Fruit fly (Drosophila melanogaster) whole organism, embryonic: ENCODE measurements around the gene CG13031.

Source experiments
- Blimp-1 ChIP-seq: fragments of 200-800 bp; sonication (Bioruptor generic); optimal IDR thresholded peaks from 3 replicates; lab custom pipeline; 2018; ENCODE audit warnings: missing biosample characterization, missing genetic modification characterization, mild to moderate bottlenecking, moderate library complexity, missing genetic modification reagents
- CG10366 ChIP-seq: fragments of 200-800 bp; sonication (Bioruptor generic); IDR thresholded peaks from 2 replicates; pipeline ENCODE4 v1.3.6; 2022; ENCODE audit warnings: missing biosample characterization, missing genetic modification characterization
- CG11456 ChIP-seq: fragments of 200-800 bp; sonication (Bioruptor generic); IDR thresholded peaks from 3 replicates; pipeline ENCODE4 v1.3.6; 2022; ENCODE audit warnings: missing biosample characterization, missing genetic modification characterization
- CG11696 ChIP-seq: fragments of 200-800 bp; sonication (Bioruptor generic); IDR thresholded peaks from 2 replicates; pipeline ENCODE4 v1.3.6; 2022; ENCODE audit warnings: missing biosample characterization, missing genetic modification characterization
- CG12219 ChIP-seq: fragments of 200-800 bp; sonication (Bioruptor generic); optimal IDR thresholded peaks from 3 replicates; lab custom pipeline; 2018; ENCODE audit warnings: missing biosample characterization, mild to moderate bottlenecking, missing genetic modification characterization
- CG13287 ChIP-seq: fragments of 200-800 bp; sonication (Bioruptor generic); IDR thresholded peaks from 2 replicates; pipeline ENCODE4 v1.3.6; 2022; ENCODE audit warnings: missing biosample characterization, missing genetic modification characterization; ENCODE audit not compliant: partially characterized antibody
- CG13424 ChIP-seq: fragments of 200-800 bp; sonication (Bioruptor generic); optimal IDR thresholded peaks from 2 replicates; lab custom pipeline; 2019; ENCODE audit warnings: missing biosample characterization, mild to moderate bottlenecking, missing genetic modification characterization, moderate library complexity
- CG14050 ChIP-seq: fragments of 200-800 bp; sonication (Bioruptor generic); IDR thresholded peaks from 3 replicates; pipeline ENCODE4 v1.3.6; 2022; ENCODE audit warnings: missing biosample characterization, missing genetic modification characterization
- CG1602 ChIP-seq: fragments of 200-800 bp; sonication (Bioruptor generic); optimal IDR thresholded peaks from 3 replicates; lab custom pipeline; 2016; ENCODE audit warnings: missing biosample characterization, missing genetic modification characterization
- CG16863 ChIP-seq: fragments of 200-800 bp; sonication (Bioruptor generic); optimal IDR thresholded peaks from 3 replicates; lab custom pipeline; 2016; ENCODE audit warnings: missing biosample characterization, missing genetic modification characterization
- CG17612 ChIP-seq: fragments of 200-800 bp; sonication (Bioruptor generic); IDR thresholded peaks from 2 replicates; pipeline ENCODE4 v1.3.6; 2022; ENCODE audit warnings: missing biosample characterization, missing genetic modification characterization
- CG17802 ChIP-seq: fragments of 200-800 bp; sonication (Bioruptor generic); optimal IDR thresholded peaks from 2 replicates; lab custom pipeline; 2018; ENCODE audit warnings: missing biosample characterization, mild to moderate bottlenecking, missing genetic modification characterization, moderate library complexity
- CG3163 ChIP-seq: fragments of 200-800 bp; sonication (Bioruptor generic); optimal IDR thresholded peaks from 3 replicates; lab custom pipeline; 2016; ENCODE audit warnings: missing biosample characterization, missing genetic modification characterization
- CG3995 ChIP-seq: fragments of 200-800 bp; sonication (Bioruptor generic); optimal IDR thresholded peaks from 3 replicates; lab custom pipeline; 2016; ENCODE audit warnings: missing biosample characterization, missing genetic modification characterization
- CG4617 ChIP-seq: fragments of 200-800 bp; sonication (Bioruptor generic); optimal IDR thresholded peaks from 3 replicates; lab custom pipeline; 2016; ENCODE audit warnings: missing biosample characterization, missing genetic modification characterization, borderline replicate concordance
- CG4820 ChIP-seq: fragments of 200-800 bp; sonication (Bioruptor generic); optimal IDR thresholded peaks from 3 replicates; lab custom pipeline; 2016; ENCODE audit warnings: missing biosample characterization, missing genetic modification characterization
- CG6813 ChIP-seq: fragments of 200-800 bp; sonication (Bioruptor generic); optimal IDR thresholded peaks from 2 replicates; lab custom pipeline; 2017; ENCODE audit warnings: missing biosample characterization, missing genetic modification characterization, mild to moderate bottlenecking, moderate library complexity, missing genetic modification reagents
- Chrac-16 ChIP-seq: fragments of 200-800 bp; sonication (Bioruptor generic); optimal IDR thresholded peaks from 3 replicates; lab custom pipeline; 2016; ENCODE audit warnings: missing biosample characterization, missing genetic modification characterization
- Doc3 ChIP-seq: fragments of 200-800 bp; sonication (Bioruptor generic); IDR thresholded peaks from 3 replicates; pipeline ENCODE4 v1.3.6; 2022; ENCODE audit warnings: missing biosample characterization, missing genetic modification characterization; ENCODE audit not compliant: partially characterized antibody
- HLH4C ChIP-seq: fragments of 200-800 bp; sonication (Bioruptor generic); IDR thresholded peaks from 3 replicates; pipeline ENCODE4 v1.3.6; 2022; ENCODE audit warnings: missing biosample characterization, missing genetic modification characterization; ENCODE audit not compliant: partially characterized antibody
- Hr51 ChIP-seq, 2 experiments: fragments of 200-800 bp; sonication (Bioruptor generic); optimal IDR thresholded peaks; 2 replicates in 1 of 2; 3 replicates in 1 of 2; lab custom pipeline; 2016 to 2018; ENCODE audit warnings: missing biosample characterization in 2 of 2, missing genetic modification characterization in 2 of 2, mild to moderate bottlenecking in 1 of 2, moderate library complexity in 1 of 2
- MESR4 ChIP-seq: fragments of 200-800 bp; sonication (Bioruptor generic); optimal IDR thresholded peaks from 2 replicates; lab custom pipeline; 2018; ENCODE audit warnings: missing biosample characterization, mild to moderate bottlenecking, missing genetic modification characterization, moderate library complexity
- NK7.1 ChIP-seq: fragments of 200-800 bp; sonication (Bioruptor generic); optimal IDR thresholded peaks from 3 replicates; lab custom pipeline; 2016; ENCODE audit warnings: missing biosample characterization, missing genetic modification characterization
- Neu2 ChIP-seq: fragments of 200-800 bp; sonication (Bioruptor generic); optimal IDR thresholded peaks from 3 replicates; lab custom pipeline; 2016; ENCODE audit warnings: missing biosample characterization, missing genetic modification characterization, borderline replicate concordance
- Ptx1 ChIP-seq: fragments of 200-800 bp; sonication (Bioruptor generic); IDR thresholded peaks from 2 replicates; pipeline ENCODE4 v1.3.6; 2022; ENCODE audit warnings: missing biosample characterization, missing genetic modification characterization
- Ravus ChIP-seq: fragments of 200-800 bp; sonication (Bioruptor generic); IDR thresholded peaks from 2 replicates; pipeline ENCODE4 v1.3.6; 2022; ENCODE audit warnings: missing biosample characterization, missing genetic modification characterization
- Six4 ChIP-seq: fragments of 200-800 bp; sonication (Bioruptor generic); optimal IDR thresholded peaks from 2 replicates; lab custom pipeline; 2016; ENCODE audit warnings: missing biosample characterization, missing genetic modification characterization
- aop ChIP-seq: fragments of 200-800 bp; sonication (Bioruptor generic); IDR thresholded peaks from 2 replicates; pipeline ENCODE4 v1.3.6; 2022; ENCODE audit warnings: missing biosample characterization, missing genetic modification characterization
- bcd ChIP-seq: fragments of 200-800 bp; sonication (Bioruptor generic); optimal IDR thresholded peaks from 2 replicates; lab custom pipeline; 2017; ENCODE audit warnings: missing biosample characterization, mild to moderate bottlenecking, missing genetic modification characterization
- bowl ChIP-seq: fragments of 200-800 bp; sonication (Bioruptor generic); IDR thresholded peaks from 2 replicates; pipeline ENCODE4 v1.3.6; 2022; ENCODE audit warnings: missing biosample characterization, missing genetic modification characterization
- bsh ChIP-seq, 2 experiments: fragments of 200-800 bp; sonication (Bioruptor generic); optimal IDR thresholded peaks; 2 replicates each; lab custom pipeline; 2017 to 2018; ENCODE audit warnings: mild to moderate bottlenecking in 2 of 2, missing biosample characterization in 2 of 2, missing genetic modification characterization in 2 of 2, moderate library complexity in 1 of 2
- fd96Cb ChIP-seq: fragments of 200-800 bp; sonication (Bioruptor generic); optimal IDR thresholded peaks from 2 replicates; lab custom pipeline; 2018; ENCODE audit warnings: missing biosample characterization, mild to moderate bottlenecking, missing genetic modification characterization, moderate library complexity
- gcm2 ChIP-seq: fragments of 200-800 bp; sonication (Bioruptor generic); optimal IDR thresholded peaks from 2 replicates; lab custom pipeline; 2016; ENCODE audit warnings: missing biosample characterization, missing genetic modification characterization
- grau ChIP-seq: fragments of 200-800 bp; optimal IDR thresholded peaks from 3 replicates; lab custom pipeline; 2019; ENCODE audit warnings: missing biosample characterization, mild to moderate bottlenecking, missing genetic modification characterization, moderate library complexity
- grn ChIP-seq: fragments of 200-800 bp; sonication (Bioruptor generic); optimal IDR thresholded peaks from 3 replicates; lab custom pipeline; 2017; ENCODE audit warnings: missing biosample characterization, missing genetic modification characterization
- her ChIP-seq: fragments of 200-800 bp; sonication (Bioruptor generic); optimal IDR thresholded peaks from 2 replicates; lab custom pipeline; 2016; ENCODE audit warnings: missing biosample characterization, missing genetic modification characterization
- knrl ChIP-seq: fragments of 200-800 bp; sonication (Bioruptor generic); IDR thresholded peaks from 3 replicates; pipeline ENCODE4 v1.3.6; 2022; ENCODE audit warnings: missing biosample characterization, missing genetic modification characterization; ENCODE audit not compliant: partially characterized antibody
- pb ChIP-seq: fragments of 200-800 bp; sonication (Bioruptor generic); optimal IDR thresholded peaks from 3 replicates; lab custom pipeline; 2016; ENCODE audit warnings: missing biosample characterization, missing genetic modification characterization
- peb ChIP-seq: fragments of 200-800 bp; sonication (Bioruptor generic); IDR thresholded peaks from 2 replicates; pipeline ENCODE4 v1.3.6; 2022; ENCODE audit warnings: missing biosample characterization, missing genetic modification characterization
- phol ChIP-seq: fragments of 200-800 bp; sonication (Bioruptor generic); optimal IDR thresholded peaks from 3 replicates; lab custom pipeline; 2018; ENCODE audit warnings: missing biosample characterization, mild to moderate bottlenecking, missing genetic modification characterization, moderate library complexity
- pnt ChIP-seq: fragments of 200-800 bp; sonication (Bioruptor generic); optimal IDR thresholded peaks from 3 replicates; lab custom pipeline; 2016; ENCODE audit warnings: missing biosample characterization, missing genetic modification characterization
- pros ChIP-seq: fragments of 200-800 bp; sonication (Bioruptor generic); optimal IDR thresholded peaks from 3 replicates; lab custom pipeline; 2019; ENCODE audit warnings: missing biosample characterization, mild to moderate bottlenecking, missing genetic modification characterization, moderate library complexity
- slbo ChIP-seq: fragments of 200-800 bp; sonication (Bioruptor generic); IDR thresholded peaks from 2 replicates; pipeline ENCODE4 v1.3.6; 2022; ENCODE audit warnings: missing biosample characterization, missing genetic modification characterization
- so ChIP-seq: fragments of 200-800 bp; sonication (Bioruptor generic); IDR thresholded peaks from 3 replicates; pipeline ENCODE4 v1.3.6; 2022; ENCODE audit warnings: missing biosample characterization, missing genetic modification characterization
- tgo ChIP-seq: fragments of 200-800 bp; sonication (Bioruptor generic); IDR thresholded peaks from 3 replicates; pipeline ENCODE4 v1.3.6; 2022; ENCODE audit warnings: missing biosample characterization, missing genetic modification characterization
- tll ChIP-seq, 2 experiments: fragments of 200-800 bp in 1 of 2; fragments of >200 bp in 1 of 2; sonication (Bioruptor generic) in 1 of 2; optimal IDR thresholded peaks; 2 replicates each; lab custom pipeline; 2017 to 2019; ENCODE audit warnings: missing biosample characterization in 2 of 2, missing genetic modification characterization in 2 of 2, mild to moderate bottlenecking in 1 of 2, moderate library complexity in 1 of 2
- tx ChIP-seq: fragments of 200-800 bp; sonication (Bioruptor generic); optimal IDR thresholded peaks from 2 replicates; lab custom pipeline; 2016; ENCODE audit warnings: missing biosample characterization, missing genetic modification characterization
- usp ChIP-seq: fragments of >200 bp; optimal IDR thresholded peaks from 2 replicates; lab custom pipeline; 2017; ENCODE audit warnings: missing biosample characterization, missing genetic modification characterization
- vvl ChIP-seq: fragments of 200-800 bp; sonication (Bioruptor generic); IDR thresholded peaks from 2 replicates; pipeline ENCODE4 v1.3.6; 2022; ENCODE audit warnings: missing biosample characterization, missing genetic modification characterization
- zen2 ChIP-seq: fragments of 200-800 bp; sonication (Bioruptor generic); IDR thresholded peaks from 3 replicates; pipeline ENCODE4 v1.3.6; 2022; ENCODE audit warnings: missing biosample characterization, missing genetic modification characterization; ENCODE audit not compliant: partially characterized antibody

Gene CG13031

DNA sequence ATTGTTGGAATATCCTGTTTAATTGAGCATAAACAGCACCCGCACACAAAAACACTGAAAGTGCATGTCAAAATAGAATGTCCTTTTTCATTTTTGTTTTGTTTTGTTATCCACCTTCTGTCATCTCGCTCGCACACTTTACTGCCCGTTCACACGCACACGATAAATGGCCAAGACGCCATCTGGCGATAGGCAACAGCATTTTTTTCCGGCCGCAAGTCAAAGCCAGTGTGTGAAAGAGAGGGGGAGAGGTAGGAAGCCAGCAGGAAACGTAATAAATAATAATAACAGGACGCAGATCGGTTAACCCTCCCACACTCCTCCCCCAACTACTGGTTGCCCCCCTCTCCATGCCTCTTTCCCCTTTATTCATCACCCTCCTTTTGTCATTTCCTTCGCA lies 45.2 kb downstream of the CG13031 start (continued):
- TF ChIP-seq CG3163 (no peak), CG13424 (tag; lab: Kevin White, UChicago) (no peak), CG12219 (GFP tag; lab: Kevin White, UChicago) (peak; percentile 29), knrl (GFP tag; lab: Robert Waterston, UW) (0 out of 3 replicates have a peak, but pooled peaks have one; percentile 37), bcd (GFP tag; lab: Kevin White, UChicago) (no peak), peb (GFP tag; lab: Robert Waterston, UW) (no peak), CG10366 (GFP tag; lab: Robert Waterston, UW) (no peak), aop (GFP tag; lab: Robert Waterston, UW) (no peak), Neu2 (GFP tag; lab: Kevin White, UChicago) (no peak), gcm2 (no peak), Blimp-1 (GFP tag; lab: Kevin White, UChicago) (no peak), pros (GFP tag; lab: Kevin White, UChicago) (peak; percentile 59), bsh (GFP tag; optimal IDR thresholded peaks at IDR 0.05; lab: Kevin White, UChicago) (peak in 1 of 2 experiments; percentile 11), CG14050 (GFP tag; lab: Robert Waterston, UW) (no peak), NK7.1 (GFP tag; lab: Kevin White, UChicago) (no peak), bowl (no peak), CG16863 (GFP tag; lab: Kevin White, UChicago) (peak; percentile 41), tgo (GFP tag; lab: Robert Waterston, UW) (peak; percentile 35; the same call in 1 of the 3 replicates), slbo (no peak), zen2 (GFP tag; lab: Robert Waterston, UW) (no peak), CG11456 (GFP tag; lab: Robert Waterston, UW) (no peak), CG13287 (no peak), HLH4C (GFP tag; lab: Robert Waterston, UW) (no peak), CG1602 (no peak), Six4 (no peak), Doc3 (no peak), CG11696 (GFP tag; lab: Robert Waterston, UW) (no peak), so (GFP tag; lab: Robert Waterston, UW) (peak; percentile 50; the same call in 1 of the 3 replicates), CG4820 (GFP tag; lab: Kevin White, UChicago) (peak; percentile 37), CG17802 (peak; percentile 96), Hr51 (GFP tag; optimal IDR thresholded peaks at IDR 0.05; lab: Kevin White, UChicago) (no peak), grau (tag; lab: Kevin White, UChicago) (no peak), tll (GFP tag; optimal IDR thresholded peaks at IDR 0.05; lab: Kevin White, UChicago) (peak in 1 of 2 experiments; percentile 90), phol (tag; lab: Kevin White, UChicago) (no peak), MESR4 (no peak), her (GFP tag; lab: Kevin White, UChicago) (no peak), grn (GFP tag; lab: Kevin White, UChicago) (peak; percentile 35), tx (GFP tag; lab: Kevin White, UChicago) (no peak), Ptx1 (peak; percentile 21; the same call in 1 of the 2 replicates), fd96Cb (tag; lab: Kevin White, UChicago) (no peak), pnt (GFP tag; lab: Kevin White, UChicago) (no peak), CG6813 (GFP tag; lab: Kevin White, UChicago) (peak; percentile 52), usp (GFP tag; lab: Kevin White, UChicago) (no peak), pb (GFP tag; lab: Kevin White, UChicago) (peak; percentile 40), CG17612 (GFP tag; lab: Robert Waterston, UW) (no peak), Ravus (GFP tag; lab: Robert Waterston, UW) (no peak), CG3995 (no peak), vvl (GFP tag; lab: Robert Waterston, UW) (peak; percentile 63; the same call in 1 of the 2 replicates), CG4617 (GFP tag; lab: Kevin White, UChicago) (no peak), Chrac-16 (GFP tag; lab: Kevin White, UChicago) (no peak)
